Fruit fly (Drosophila melanogaster) whole organism, embryonic: ENCODE data around the gene CG2003.
A peak's percentile ranks its signal among the peaks of the same experiment; 100 is the strongest.

ENCODE experiments used
- Abd-B ChIP-seq: fragments of 200-800 bp; sonication (Bioruptor generic); optimal IDR thresholded peaks from 2 replicates; lab custom pipeline; 2018; ENCODE audit warnings: missing biosample characterization, mild to moderate bottlenecking, missing genetic modification characterization, moderate library complexity
- B-H1 ChIP-seq: fragments of 200-800 bp; sonication (Bioruptor generic); IDR thresholded peaks from 3 replicates; pipeline ENCODE4 v1.3.6; 2022; ENCODE audit warnings: missing biosample characterization, missing genetic modification characterization
- BtbVII ChIP-seq: fragments of 200-800 bp; sonication (Bioruptor generic); optimal IDR thresholded peaks from 3 replicates; lab custom pipeline; 2017; ENCODE audit warnings: missing biosample characterization, mild to moderate bottlenecking, missing genetic modification characterization
- CG10979 ChIP-seq: fragments of 200-800 bp; sonication (Bioruptor generic); optimal IDR thresholded peaks from 2 replicates; lab custom pipeline; 2018; ENCODE audit warnings: missing biosample characterization, mild to moderate bottlenecking, missing genetic modification characterization, moderate library complexity
- CG11247 ChIP-seq: fragments of 200-800 bp; sonication (Bioruptor generic); IDR thresholded peaks from 2 replicates; pipeline ENCODE4 v1.3.6; 2022; ENCODE audit warnings: missing biosample characterization, missing genetic modification characterization
- CG11504 ChIP-seq: fragments of 200-800 bp; sonication (Bioruptor generic); optimal IDR thresholded peaks from 3 replicates; lab custom pipeline; 2019; ENCODE audit warnings: missing biosample characterization, mild to moderate bottlenecking, missing genetic modification characterization, moderate library complexity
- CG11560 ChIP-seq: fragments of 200-800 bp; sonication (Bioruptor generic); IDR thresholded peaks from 3 replicates; pipeline ENCODE4 v1.3.6; 2022; ENCODE audit warnings: missing biosample characterization, missing genetic modification characterization
- CG12942 ChIP-seq: fragments of 200-800 bp; sonication (Bioruptor generic); optimal IDR thresholded peaks from 3 replicates; lab custom pipeline; 2016; ENCODE audit warnings: missing biosample characterization, missing genetic modification characterization
- CG15269 ChIP-seq: fragments of 200-800 bp; sonication (Bioruptor generic); optimal IDR thresholded peaks from 2 replicates; lab custom pipeline; 2018; ENCODE audit warnings: missing biosample characterization, mild to moderate bottlenecking, missing genetic modification characterization, moderate library complexity
- CG1647 ChIP-seq: fragments of 200-800 bp; sonication (Bioruptor generic); optimal IDR thresholded peaks from 3 replicates; lab custom pipeline; 2016; ENCODE audit warnings: missing biosample characterization, missing genetic modification characterization
- CG17568 ChIP-seq: fragments of 200-800 bp; sonication (Bioruptor generic); optimal IDR thresholded peaks from 2 replicates; lab custom pipeline; 2018; ENCODE audit warnings: missing biosample characterization, mild to moderate bottlenecking, missing genetic modification characterization, moderate library complexity
- CG1792 ChIP-seq: fragments of 200-800 bp; sonication (Bioruptor generic); optimal IDR thresholded peaks from 2 replicates; lab custom pipeline; 2016; ENCODE audit warnings: missing biosample characterization, missing genetic modification characterization
- CG2712 ChIP-seq: fragments of 200-800 bp; optimal IDR thresholded peaks from 3 replicates; lab custom pipeline; 2019; ENCODE audit warnings: missing biosample characterization, mild to moderate bottlenecking, missing genetic modification characterization, moderate library complexity
- CG2875 ChIP-seq: fragments of 200-800 bp; sonication (Bioruptor generic); optimal IDR thresholded peaks from 2 replicates; lab custom pipeline; 2017; ENCODE audit warnings: missing biosample characterization, mild to moderate bottlenecking, missing genetic modification characterization, missing genetic modification reagents
- CG3065 ChIP-seq: fragments of 200-800 bp; sonication (Bioruptor generic); optimal IDR thresholded peaks from 2 replicates; lab custom pipeline; 2016; ENCODE audit warnings: missing biosample characterization, missing genetic modification characterization
- CG31224 ChIP-seq: fragments of 200-800 bp; sonication (Bioruptor generic); IDR thresholded peaks from 2 replicates; pipeline ENCODE4 v1.3.6; 2022; ENCODE audit warnings: missing biosample characterization, missing genetic modification characterization
- CG32532 ChIP-seq: fragments of 200-800 bp; sonication (Bioruptor generic); IDR thresholded peaks from 2 replicates; pipeline ENCODE4 v1.3.6; 2022; ENCODE audit warnings: missing biosample characterization, missing genetic modification characterization
- CG4707 ChIP-seq: fragments of 200-800 bp; sonication (Bioruptor generic); optimal IDR thresholded peaks from 2 replicates; lab custom pipeline; 2018; ENCODE audit warnings: missing biosample characterization, mild to moderate bottlenecking, missing genetic modification characterization, moderate library complexity
- CG8765 ChIP-seq: fragments of 200-800 bp; sonication (Bioruptor generic); IDR thresholded peaks from 2 replicates; pipeline ENCODE4 v1.3.6; 2022; ENCODE audit warnings: missing biosample characterization, missing genetic modification characterization
- CG9876 ChIP-seq: fragments of 200-800 bp; sonication (Bioruptor generic); optimal IDR thresholded peaks from 2 replicates; lab custom pipeline; 2016; ENCODE audit warnings: missing biosample characterization, missing genetic modification characterization
- D19A ChIP-seq: fragments of 200-800 bp; optimal IDR thresholded peaks from 3 replicates; lab custom pipeline; 2019; ENCODE audit warnings: missing biosample characterization, mild to moderate bottlenecking, missing genetic modification characterization, moderate library complexity
- Dbx ChIP-seq: fragments of 200-800 bp; sonication (Bioruptor generic); IDR thresholded peaks from 3 replicates; pipeline ENCODE4 v1.3.6; 2022; ENCODE audit warnings: missing biosample characterization, missing genetic modification characterization
- Dek ChIP-seq: fragments of 200-800 bp; sonication (Bioruptor generic); optimal IDR thresholded peaks from 3 replicates; lab custom pipeline; 2019; ENCODE audit warnings: missing biosample characterization, mild to moderate bottlenecking, missing genetic modification characterization, moderate library complexity
- Fer3 ChIP-seq: fragments of 200-800 bp; sonication (Bioruptor generic); optimal IDR thresholded peaks from 2 replicates; lab custom pipeline; 2018; ENCODE audit warnings: missing biosample characterization, mild to moderate bottlenecking, missing genetic modification characterization, moderate library complexity
- H2.0 ChIP-seq: fragments of 200-800 bp; sonication (Bioruptor generic); IDR thresholded peaks from 2 replicates; pipeline ENCODE4 v1.3.6; 2022; ENCODE audit warnings: missing biosample characterization, missing genetic modification characterization
- Hr3 ChIP-seq: fragments of 200-800 bp; sonication (Bioruptor generic); optimal IDR thresholded peaks from 3 replicates; lab custom pipeline; 2016; ENCODE audit warnings: missing biosample characterization, missing genetic modification characterization
- Hr51 ChIP-seq, 2 experiments: fragments of 200-800 bp; sonication (Bioruptor generic); optimal IDR thresholded peaks; 2 replicates in 1 of 2; 3 replicates in 1 of 2; lab custom pipeline; 2016 to 2018; ENCODE audit warnings: missing biosample characterization in 2 of 2, missing genetic modification characterization in 2 of 2, mild to moderate bottlenecking in 1 of 2, moderate library complexity in 1 of 2
- Mad ChIP-seq: fragments of 200-800 bp; sonication (Bioruptor generic); optimal IDR thresholded peaks from 2 replicates; lab custom pipeline; 2016; ENCODE audit warnings: missing biosample characterization, missing genetic modification characterization
- Mrtf ChIP-seq: fragments of 200-800 bp; sonication (Bioruptor generic); IDR thresholded peaks from 3 replicates; pipeline ENCODE4 v1.3.6; 2022; ENCODE audit warnings: missing biosample characterization, missing genetic modification characterization
- Nf-YC ChIP-seq: fragments of 200-800 bp; optimal IDR thresholded peaks from 3 replicates; lab custom pipeline; 2019; ENCODE audit warnings: missing biosample characterization, mild to moderate bottlenecking, missing genetic modification characterization, moderate library complexity
- NfI ChIP-seq: fragments of 200-800 bp; sonication (Bioruptor generic); optimal IDR thresholded peaks from 3 replicates; lab custom pipeline; 2018; ENCODE audit warnings: missing biosample characterization, mild to moderate bottlenecking, missing genetic modification characterization, moderate library complexity
- Rfx ChIP-seq: fragments of 200-800 bp; sonication (Bioruptor generic); IDR thresholded peaks from 2 replicates; pipeline ENCODE4 v1.3.6; 2022; ENCODE audit warnings: missing biosample characterization, missing genetic modification characterization
- Taf1 ChIP-seq: fragments of 200-800 bp; sonication (Bioruptor generic); IDR thresholded peaks from 2 replicates; pipeline ENCODE4 v1.3.6; 2022; ENCODE audit warnings: missing biosample characterization, missing genetic modification characterization
- ab ChIP-seq: fragments of 200-800 bp; sonication (Bioruptor generic); optimal IDR thresholded peaks from 2 replicates; lab custom pipeline; 2016; ENCODE audit warnings: missing biosample characterization, missing genetic modification characterization
- ac ChIP-seq: fragments of 200-800 bp; sonication (Bioruptor generic); optimal IDR thresholded peaks from 3 replicates; lab custom pipeline; 2017; ENCODE audit warnings: missing biosample characterization, mild to moderate bottlenecking, missing genetic modification characterization
- amos ChIP-seq: fragments of 200-800 bp; sonication (Bioruptor generic); IDR thresholded peaks from 2 replicates; pipeline ENCODE4 v1.3.6; 2022; ENCODE audit warnings: missing biosample characterization, missing genetic modification characterization; ENCODE audit not compliant: partially characterized antibody
- bcd ChIP-seq: fragments of 200-800 bp; sonication (Bioruptor generic); optimal IDR thresholded peaks from 2 replicates; lab custom pipeline; 2017; ENCODE audit warnings: missing biosample characterization, mild to moderate bottlenecking, missing genetic modification characterization
- corto ChIP-seq: fragments of 200-800 bp; sonication (Bioruptor generic); optimal IDR thresholded peaks from 2 replicates; lab custom pipeline; 2016; ENCODE audit warnings: missing biosample characterization, mild to moderate bottlenecking, missing genetic modification characterization, moderate library complexity
- danr ChIP-seq: fragments of 200-800 bp; sonication (Bioruptor generic); IDR thresholded peaks from 2 replicates; pipeline ENCODE4 v1.3.6; 2022; ENCODE audit warnings: missing biosample characterization, missing genetic modification characterization
- fru ChIP-seq: fragments of >200 bp; optimal IDR thresholded peaks from 2 replicates; lab custom pipeline; 2017
- ftz-f1 ChIP-seq: fragments of 200-800 bp; sonication (Bioruptor generic); optimal IDR thresholded peaks from 2 replicates; lab custom pipeline; 2016; ENCODE audit warnings: missing biosample characterization, missing genetic modification characterization
- grn ChIP-seq: fragments of 200-800 bp; sonication (Bioruptor generic); optimal IDR thresholded peaks from 3 replicates; lab custom pipeline; 2017; ENCODE audit warnings: missing biosample characterization, missing genetic modification characterization
- hb ChIP-seq: fragments of 200-800 bp; sonication (Bioruptor generic); IDR thresholded peaks from 3 replicates; pipeline ENCODE4 v1.3.6; 2022; ENCODE audit warnings: missing biosample characterization, missing genetic modification characterization; ENCODE audit not compliant: partially characterized antibody
- ken ChIP-seq: fragments of 200-800 bp; sonication (Bioruptor generic); IDR thresholded peaks from 3 replicates; pipeline ENCODE4 v1.3.6; 2022; ENCODE audit warnings: missing biosample characterization, missing genetic modification characterization
- lbe ChIP-seq: fragments of 200-800 bp; sonication (Bioruptor generic); optimal IDR thresholded peaks from 2 replicates; lab custom pipeline; 2016; ENCODE audit warnings: missing biosample characterization, mild to moderate bottlenecking, missing genetic modification characterization
- lola ChIP-seq, 3 experiments: fragments of >200 bp in 2 of 3; fragments of 200-800 bp in 1 of 3; sonication (Bioruptor generic) in 1 of 3; optimal IDR thresholded peaks; 2 replicates each; lab custom pipeline; 2017 to 2019; ENCODE audit warnings: missing biosample characterization in 3 of 3, missing genetic modification characterization in 3 of 3, mild to moderate bottlenecking in 1 of 3, moderate library complexity in 1 of 3
- nerfin-1 ChIP-seq: fragments of 200-800 bp; sonication (Bioruptor generic); optimal IDR thresholded peaks from 3 replicates; lab custom pipeline; 2019; ENCODE audit warnings: missing biosample characterization, mild to moderate bottlenecking, missing genetic modification characterization, moderate library complexity
- onecut ChIP-seq: fragments of 200-800 bp; sonication (Bioruptor generic); IDR thresholded peaks from 2 replicates; pipeline ENCODE4 v1.3.6; 2022; ENCODE audit warnings: missing biosample characterization, missing genetic modification characterization
- pan ChIP-seq, 4 experiments: fragments of >200 bp in 3 of 4; fragments of 200-800 bp in 1 of 4; sonication (Bioruptor generic) in 1 of 4; optimal IDR thresholded peaks in 3 of 4; IDR thresholded peaks in 1 of 4; 2 replicates each; pipeline versions ENCODE4 v1.3.6 to Lab custom; 2017 to 2022; ENCODE audit warnings: missing biosample characterization in 2 of 4, missing genetic modification characterization in 2 of 4, mixed read lengths in 1 of 4

CG2003 gene

dm6 chr3R:31977548-31978133 lies at the start of gene CG2003 (continued):
- TF ChIP-seq CG11504 (peak; percentile 72), Taf1 (0 out of 2 replicates have a peak, but pooled peaks have one; percentile 36), CG1792 (GFP tag; lab: Kevin White, UChicago) (peak; percentile 57), CG11560 (tag; lab: Robert Waterston, UW) (peak; percentile 38; the same call in 1 of the 3 replicates), CG4707 (GFP tag; lab: Kevin White, UChicago) (no peak), Abd-B (GFP tag; lab: Kevin White, UChicago) (peak; percentile 64), amos (GFP tag; lab: Robert Waterston, UW) (no peak), corto (GFP tag; lab: Kevin White, UChicago) (no peak), CG3065 (no peak), CG32532 (GFP tag; lab: Robert Waterston, UW) (peak; percentile 86), CG10979 (no peak), Fer3 (tag; lab: Kevin White, UChicago) (peak; percentile 78), BtbVII (GFP tag; lab: Kevin White, UChicago) (peak; percentile 31), Dek (tag; lab: Kevin White, UChicago) (peak; percentile 66), ac (GFP tag; lab: Kevin White, UChicago) (no peak), Hr3 (GFP tag; lab: Kevin White, UChicago) (peak; percentile 75), CG12942 (peak; percentile 16), D19A (peak; percentile 25), Rfx (GFP tag; lab: Robert Waterston, UW) (peak; percentile 90), pan (optimal IDR thresholded peaks at IDR 0.05; lab: Kevin White, UChicago) (no peak), pan (GFP tag; optimal IDR thresholded peaks at IDR 0.05 in 1 of 2, IDR thresholded peaks at IDR 0.05 in 1 of 2) (peak in 1 of 2 experiments; percentile 83), CG31224 (GFP tag; lab: Robert Waterston, UW) (peak; percentile 45; the same call in 1 of the 2 replicates), CG8765 (no peak), Dbx (GFP tag; lab: Robert Waterston, UW) (peak; percentile 59; the same call in 1 of the 3 replicates), Mrtf (GFP tag; lab: Robert Waterston, UW) (peak; percentile 62; the same call in 1 of the 3 replicates), ken (GFP tag; lab: Robert Waterston, UW) (no peak), danr (GFP tag; lab: Robert Waterston, UW) (0 out of 2 replicates have a peak, but pooled peaks have one; percentile 6), CG17568 (GFP tag; lab: Kevin White, UChicago) (peak; percentile 52), Mad (GFP tag; lab: Kevin White, UChicago) (no peak), CG2712 (peak; percentile 71), lbe (no peak), CG11247 (peak; percentile 72), CG2875 (GFP tag; lab: Kevin White, UChicago) (peak; percentile 8), bcd (peak; percentile 52), Hr51 (GFP tag; optimal IDR thresholded peaks at IDR 0.05; lab: Kevin White, UChicago) (peak; percentile 50 to 80), CG15269 (peak; percentile 84), lola (GFP tag; optimal IDR thresholded peaks at IDR 0.05; lab: Kevin White, UChicago) (no peak), grn (GFP tag; lab: Kevin White, UChicago) (peak; percentile 55), NfI (GFP tag; lab: Kevin White, UChicago) (peak; percentile 64), CG9876 (GFP tag; lab: Kevin White, UChicago) (no peak), CG1647 (GFP tag; lab: Kevin White, UChicago) (peak; percentile 32), Nf-YC (tag; lab: Kevin White, UChicago) (no peak), ftz-f1 (GFP tag; lab: Kevin White, UChicago) (peak; percentile 91), ab (GFP tag; lab: Kevin White, UChicago) (no peak), nerfin-1 (tag; lab: Kevin White, UChicago) (no peak), B-H1 (GFP tag; lab: Robert Waterston, UW) (peak; percentile 60), H2.0 (peak; percentile 70), onecut (GFP tag; lab: Robert Waterston, UW) (no peak), fru (lab: Kevin White, UChicago) (no peak), hb (GFP tag; lab: Robert Waterston, UW) (no peak)
